Worm (Caenorhabditis elegans): ENCODE measurements around the gene nlp-67.

DNA sequence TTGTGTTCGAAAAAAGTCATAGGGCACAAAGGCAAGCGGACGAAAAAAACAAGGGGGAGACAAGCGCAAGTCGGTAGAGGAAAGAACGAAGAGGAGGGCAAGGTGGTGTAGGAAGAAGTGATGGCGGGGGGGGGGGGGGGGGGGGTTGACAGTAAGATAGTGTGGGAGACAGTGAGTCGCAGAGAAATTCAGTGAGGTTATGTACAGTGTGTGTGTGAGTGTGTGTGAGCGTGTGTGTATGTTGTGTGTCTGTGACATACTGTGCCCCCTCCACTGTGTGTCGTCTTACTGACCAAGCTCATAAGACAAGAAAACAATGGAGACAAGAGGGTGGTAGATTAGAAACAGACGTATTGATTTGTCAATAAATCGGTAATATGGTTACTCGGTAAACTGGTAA is 34.0 kb upstream of the nlp-67 start:
- no peak for TF ChIP-seq lsy-2 (tag; optimal IDR thresholded peaks at IDR 0.05)
- TF ChIP-seq unc-62 (GFP tag; optimal IDR thresholded peaks at IDR 0.05): no peak
- no peak for TF ChIP-seq ces-1 (GFP tag; optimal IDR thresholded peaks at IDR 0.05)
- no peak for TF ChIP-seq mab-5 (tag; optimal IDR thresholded peaks at IDR 0.05)
- no peak for TF ChIP-seq elt-3 (tag; optimal IDR thresholded peaks at IDR 0.05)
